Fruit fly (Drosophila melanogaster): ENCODE data around the gene Es2.

Es2 gene

dm6 chrX:8464378-8465036, 3.2 kb downstream of the Es2 start, which contains the start of gene Sptr (continued):
- no peak for TF ChIP-seq hkb (optimal IDR thresholded peaks at IDR 0.05)
- TF ChIP-seq hkb (GFP tag; IDR thresholded peaks at IDR 0.05), result peak; percentile 94
- peak; percentile 88 for TF ChIP-seq CG34422 (GFP tag; IDR thresholded peaks at IDR 0.05)
- TF ChIP-seq CG17802 (tag; optimal IDR thresholded peaks at IDR 0.05), result peak; percentile 7
- peak; percentile 72 for TF ChIP-seq CG11696 (GFP tag; IDR thresholded peaks at IDR 0.05)
- peak; percentile 66; the same call in 1 of the 2 replicates for TF ChIP-seq Poxn (GFP tag; IDR thresholded peaks at IDR 0.05)
- TF ChIP-seq fd3F (GFP tag; optimal IDR thresholded peaks at IDR 0.05), result peak; percentile 86
- peak; percentile 14 for TF ChIP-seq Atf3 (GFP tag; optimal IDR thresholded peaks at IDR 0.05)
- TF ChIP-seq CG8388 (GFP tag; optimal IDR thresholded peaks at IDR 0.05), result peak; percentile 60
- peak; percentile 90 for TF ChIP-seq sens (GFP tag)
- peak; percentile 77 for TF ChIP-seq Hr3 (GFP tag; optimal IDR thresholded peaks at IDR 0.05)
- peak; percentile 80 for TF ChIP-seq nau (GFP tag; optimal IDR thresholded peaks at IDR 0.05)
- peak; percentile 31 for TF ChIP-seq zen (tag; optimal IDR thresholded peaks at IDR 0.05)
- TF ChIP-seq CG11723 (GFP tag; optimal IDR thresholded peaks at IDR 0.05), result peak; percentile 68
- peak; percentile 85 to 86 for TF ChIP-seq dpn (GFP tag; optimal IDR thresholded peaks at IDR 0.05)
- TF ChIP-seq CG4854 (GFP tag; optimal IDR thresholded peaks at IDR 0.05), result peak; percentile 72
- TF ChIP-seq Sox100B (GFP tag; optimal IDR thresholded peaks at IDR 0.05), result peak; percentile 72
- TF ChIP-seq exex (tag; optimal IDR thresholded peaks at IDR 0.05), result peak; percentile 69
- TF ChIP-seq sisA (GFP tag; IDR thresholded peaks at IDR 0.05), result peak; percentile 81
- peak; percentile 91 for TF ChIP-seq CG10543 (GFP tag; optimal IDR thresholded peaks at IDR 0.05)
- TF ChIP-seq BtbVII (GFP tag; optimal IDR thresholded peaks at IDR 0.05), result peak; percentile 93
- TF ChIP-seq chinmo (GFP tag; IDR thresholded peaks at IDR 0.05; ENCODE audit: partially characterized antibody), result no peak
- TF ChIP-seq CG7271 (tag; optimal IDR thresholded peaks at IDR 0.05), result no peak
- peak; percentile 7 for TF ChIP-seq CG4282 (GFP tag; optimal IDR thresholded peaks at IDR 0.05)
- TF ChIP-seq Sry-δ (GFP tag; optimal IDR thresholded peaks at IDR 0.05), result peak; percentile 26
- TF ChIP-seq CG31224 (GFP tag; IDR thresholded peaks at IDR 0.05), result peak; percentile 82
- peak; percentile 63; the same call in 1 of the 2 replicates for TF ChIP-seq CG8765 (GFP tag; IDR thresholded peaks at IDR 0.05)
- TF ChIP-seq Opbp (GFP tag; IDR thresholded peaks at IDR 0.05; ENCODE audit: partially characterized antibody), result no peak
- TF ChIP-seq CG13894 (tag; optimal IDR thresholded peaks at IDR 0.05), result peak; percentile 93
- peak; percentile 83 for TF ChIP-seq CG11085 (GFP tag; IDR thresholded peaks at IDR 0.05)
- TF ChIP-seq jigr1 (GFP tag; IDR thresholded peaks at IDR 0.05), result peak; percentile 50; the same call in 2 of the 3 replicates
- 0 out of 3 replicates have a peak, but pooled peaks have one; percentile 36 for TF ChIP-seq CG2199 (GFP tag; IDR thresholded peaks at IDR 0.05)
- TF ChIP-seq Kr (GFP tag; optimal IDR thresholded peaks at IDR 0.05), result no peak
- peak; percentile 83 for TF ChIP-seq otp (GFP tag; IDR thresholded peaks at IDR 0.05)
- TF ChIP-seq CG4617 (GFP tag; optimal IDR thresholded peaks at IDR 0.05; ENCODE audit: borderline replicate concordance), result peak; percentile 25
- 0 out of 2 replicates have a peak, but pooled peaks have one; percentile 21 for TF ChIP-seq CG13287 (GFP tag; IDR thresholded peaks at IDR 0.05; ENCODE audit: partially characterized antibody)
- TF ChIP-seq twi (tag; optimal IDR thresholded peaks at IDR 0.05), result peak; percentile 32
- peak; percentile 23 for TF ChIP-seq ash1 (GFP tag; optimal IDR thresholded peaks at IDR 0.05)
- TF ChIP-seq Six4 (GFP tag; optimal IDR thresholded peaks at IDR 0.05), result peak; percentile 63
- peak; percentile 78; the same call in 2 of the 3 replicates for TF ChIP-seq CG6175 (GFP tag; IDR thresholded peaks at IDR 0.05)
- TF ChIP-seq CG32532 (GFP tag; IDR thresholded peaks at IDR 0.05), result peak; percentile 95
- TF ChIP-seq sna (GFP tag; IDR thresholded peaks at IDR 0.05; ENCODE audit: partially characterized antibody), result no peak
- TF ChIP-seq CG8359 (GFP tag; optimal IDR thresholded peaks at IDR 0.05; ENCODE audit: borderline replicate concordance), result peak; percentile 27
- peak; percentile 80 for TF ChIP-seq CG17829 (tag; optimal IDR thresholded peaks at IDR 0.05)
- peak; percentile 58 for TF ChIP-seq CG1792 (GFP tag; optimal IDR thresholded peaks at IDR 0.05)
- peak; percentile 88 for TF ChIP-seq ci (GFP tag; IDR thresholded peaks at IDR 0.05)
- TF ChIP-seq CG9727 (GFP tag; optimal IDR thresholded peaks at IDR 0.05), result peak; percentile 86
- TF ChIP-seq gsb (GFP tag; IDR thresholded peaks at IDR 0.05), result peak; percentile 86
- peak; percentile 66 for TF ChIP-seq abd-A (tag; optimal IDR thresholded peaks at IDR 0.05)
